Worm (Caenorhabditis elegans) whole organism, midembryonic: ENCODE measurements around the gene C24A8.5.

Experiments used
- T22C8.4 ChIP-seq: fragments of 200-800 bp; sonication (Bioruptor generic); IDR thresholded peaks from 2 replicates; pipeline ENCODE4 v1.3.6; 2022; ENCODE audit warnings: missing genetic modification characterization, missing compliant biosample characterization
- cog-1 ChIP-seq: sonication (generic microtip); optimal IDR thresholded peaks from 2 replicates; lab custom pipeline; 2016; ENCODE audit warnings: missing genetic modification characterization, missing compliant biosample characterization
- klf-2 ChIP-seq: fragments of 200-800 bp; sonication (Bioruptor generic); conservative IDR thresholded peaks from 2 replicates; pipeline ENCODE4 v1.3.6; 2022; ENCODE audit warnings: missing genetic modification reagents, missing genetic modification characterization, missing compliant biosample characterization
- med-1 ChIP-seq: sonication (generic microtip); optimal IDR thresholded peaks from 2 replicates; lab custom pipeline; 2017; ENCODE audit warnings: missing genetic modification characterization, mild to moderate bottlenecking, missing compliant biosample characterization, antibody characterized with exemption, missing genetic modification reagents; ENCODE audit not compliant: insufficient read depth
- ref-1 ChIP-seq: fragments of 200-800 bp; sonication (Bioruptor generic); conservative IDR thresholded peaks from 2 replicates; pipeline ENCODE4 v1.3.6; 2022; ENCODE audit warnings: missing genetic modification reagents, missing genetic modification characterization, missing compliant biosample characterization
- tab-1 ChIP-seq: fragments of 200-800 bp; sonication (Bioruptor generic); IDR thresholded peaks from 2 replicates; pipeline ENCODE4 v1.3.6; 2022; ENCODE audit warnings: missing genetic modification characterization, missing compliant biosample characterization
- ztf-23 ChIP-seq: fragments of 200-800 bp; sonication (Bioruptor generic); IDR thresholded peaks from 2 replicates; pipeline ENCODE4 v1.3.6; 2022; ENCODE audit warnings: missing genetic modification reagents, missing genetic modification characterization, missing compliant biosample characterization
- ztf-29 ChIP-seq: fragments of 200-800 bp; sonication (Bioruptor generic); IDR thresholded peaks from 2 replicates; pipeline ENCODE4 v1.3.6; 2022; ENCODE audit warnings: missing genetic modification reagents, missing genetic modification characterization, missing compliant biosample characterization

DNA sequence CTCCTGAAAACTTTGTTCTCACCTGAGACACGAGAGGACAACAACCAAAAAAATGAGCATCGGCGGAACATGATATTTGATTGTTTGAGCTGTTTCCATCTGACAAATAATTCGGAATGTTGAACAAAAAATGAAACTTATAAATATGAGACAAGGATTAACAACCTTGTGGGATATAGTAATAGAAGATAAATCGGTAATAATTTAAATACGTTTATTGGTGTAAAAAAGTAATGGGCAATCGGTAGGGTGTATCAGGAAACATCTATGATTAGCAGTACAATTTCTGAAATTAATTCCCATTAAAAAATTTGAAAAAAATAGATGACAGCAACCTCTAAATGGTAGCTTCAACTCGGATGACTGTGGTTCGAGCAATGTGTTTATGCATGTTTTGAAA is 38.7 kb upstream of the C24A8.5 start, which contains the start of gene R160.10:
- no peak for TF ChIP-seq cog-1 (tag; lab: Kevin White, UChicago)
- TF ChIP-seq tab-1: no peak
- TF ChIP-seq ref-1 (GFP tag; lab: Robert Waterston, UW): no peak
- TF ChIP-seq ztf-23: no peak
- no peak for TF ChIP-seq T22C8.4 (GFP tag; lab: Robert Waterston, UW)
- no peak for TF ChIP-seq klf-2 (GFP tag; lab: Robert Waterston, UW)
- TF ChIP-seq ztf-29 (GFP tag; lab: Robert Waterston, UW): no peak
- TF ChIP-seq med-1: no peak
